Worm (Caenorhabditis elegans): ENCODE data around the gene Y54G11A.14.

ce11 chrII:14359007-14359406 lies 41.0 kb downstream of the Y54G11A.14 start:
- no peak for TF ChIP-seq nhr-25 (tag; optimal IDR thresholded peaks at IDR 0.05)
- no peak for TF ChIP-seq ZK546.5 (tag; optimal IDR thresholded peaks at IDR 0.05)
- no peak for TF ChIP-seq dmd-4 (tag; optimal IDR thresholded peaks at IDR 0.05)
- TF ChIP-seq ceh-82 (tag; optimal IDR thresholded peaks at IDR 0.05): no peak
- no peak for TF ChIP-seq nhr-11 (tag; optimal IDR thresholded peaks at IDR 0.05)
- TF ChIP-seq lin-13 (GFP tag; optimal IDR thresholded peaks at IDR 0.05): no peak
- no peak for TF ChIP-seq blmp-1 (tag; optimal IDR thresholded peaks at IDR 0.05; ENCODE audit: insufficient read depth)
- no peak for TF ChIP-seq unc-55 (GFP tag; optimal IDR thresholded peaks at IDR 0.05)
- no peak for TF ChIP-seq R02D3.7 (tag; optimal IDR thresholded peaks at IDR 0.05)
- TF ChIP-seq nhr-6 (tag; optimal IDR thresholded peaks at IDR 0.05): no peak
- no peak for TF ChIP-seq aly-2 (tag; optimal IDR thresholded peaks at IDR 0.05)
- no peak for TF ChIP-seq ztf-1 (GFP tag; conservative IDR thresholded peaks at IDR 0.05)
- TF ChIP-seq unc-62 (GFP tag; optimal IDR thresholded peaks at IDR 0.05): no peak

Data from whole organism, L2 larva.